Worm (Caenorhabditis elegans) whole organism, L2 larva: ENCODE measurements around the gene C27D6.1.

Experiments
- C34F6.9 ChIP-seq: fragments of 150-350 bp; optimal IDR thresholded peaks from 2 replicates; lab custom pipeline; 2014; ENCODE audit warnings: missing biosample characterization, missing genetic modification characterization
- F13H6.1 ChIP-seq: sonication (generic microtip); optimal IDR thresholded peaks from 2 replicates; lab custom pipeline; 2016; ENCODE audit warnings: missing genetic modification characterization, missing compliant biosample characterization
- ZK546.5 ChIP-seq: sonication (generic microtip); optimal IDR thresholded peaks from 2 replicates; lab custom pipeline; 2017; ENCODE audit warnings: missing biosample characterization, missing genetic modification characterization
- alr-1 ChIP-seq: fragments of 150-350 bp; optimal IDR thresholded peaks from 2 replicates; lab custom pipeline; 2014; ENCODE audit warnings: missing biosample characterization, missing genetic modification characterization
- aly-2 ChIP-seq: fragments of 150-350 bp; optimal IDR thresholded peaks from 2 replicates; lab custom pipeline; 2014; ENCODE audit warnings: missing biosample characterization, missing genetic modification characterization
- blmp-1 ChIP-seq: sonication (generic microtip); optimal IDR thresholded peaks from 2 replicates; lab custom pipeline; 2017; ENCODE audit warnings: missing genetic modification characterization, mild to moderate bottlenecking, missing compliant biosample characterization, antibody characterized with exemption, moderate library complexity; ENCODE audit not compliant: insufficient read depth
- ceh-16 ChIP-seq: fragments of 150-350 bp; optimal IDR thresholded peaks from 2 replicates; lab custom pipeline; 2014; ENCODE audit warnings: missing biosample characterization, missing genetic modification characterization
- ceh-82 ChIP-seq: fragments of 150-350 bp; optimal IDR thresholded peaks from 2 replicates; lab custom pipeline; 2014; ENCODE audit warnings: missing biosample characterization, missing genetic modification characterization
- crh-2 ChIP-seq: sonication (generic microtip); optimal IDR thresholded peaks from 2 replicates; lab custom pipeline; 2017; ENCODE audit warnings: missing biosample characterization, missing genetic modification characterization
- dmd-4 ChIP-seq: sonication (generic microtip); optimal IDR thresholded peaks from 2 replicates; lab custom pipeline; 2017; ENCODE audit warnings: missing biosample characterization, missing genetic modification characterization
- egl-27 ChIP-seq: sonication (generic microtip); optimal IDR thresholded peaks from 3 replicates; lab custom pipeline; 2017; ENCODE audit warnings: missing biosample characterization, missing genetic modification reagents, missing genetic modification characterization
- elt-1 ChIP-seq: fragments of 150-350 bp; optimal IDR thresholded peaks from 2 replicates; lab custom pipeline; 2014; ENCODE audit warnings: missing biosample characterization, missing genetic modification characterization
- elt-3 ChIP-seq: sonication (generic microtip); optimal IDR thresholded peaks from 2 replicates; lab custom pipeline; 2017; ENCODE audit warnings: missing biosample characterization, missing genetic modification characterization
- fos-1 ChIP-seq: fragments of 150-350 bp; optimal IDR thresholded peaks from 2 replicates; lab custom pipeline; 2014; ENCODE audit warnings: missing biosample characterization, missing genetic modification characterization
- lin-11 ChIP-seq: fragments of 150-350 bp; sonication (generic microtip); optimal IDR thresholded peaks from 2 replicates; lab custom pipeline; 2014; ENCODE audit warnings: missing biosample characterization, missing genetic modification characterization, inconsistent platforms, mixed read lengths
- lin-39 ChIP-seq: fragments of 150-350 bp; optimal IDR thresholded peaks from 2 replicates; lab custom pipeline; 2014; ENCODE audit warnings: missing biosample characterization, missing genetic modification reagents, missing genetic modification characterization
- lsy-2 ChIP-seq, 2 experiments: fragments of 150-350 bp in 1 of 2; sonication (generic microtip) in 1 of 2; optimal IDR thresholded peaks; 2 replicates each; lab custom pipeline; 2014 to 2017; ENCODE audit warnings: missing biosample characterization in 2 of 2, missing genetic modification characterization in 2 of 2
- mab-5 ChIP-seq: fragments of 150-350 bp; optimal IDR thresholded peaks from 2 replicates; lab custom pipeline; 2014; ENCODE audit warnings: missing biosample characterization, missing genetic modification characterization
- mdl-1 ChIP-seq, 2 experiments: fragments of 150-350 bp in 1 of 2; sonication (generic microtip) in 1 of 2; optimal IDR thresholded peaks; 2 replicates each; lab custom pipeline; 2017; ENCODE audit warnings: missing biosample characterization in 2 of 2, missing genetic modification characterization in 2 of 2
- nhr-11 ChIP-seq: fragments of 150-350 bp; optimal IDR thresholded peaks from 2 replicates; lab custom pipeline; 2014; ENCODE audit warnings: missing biosample characterization, missing genetic modification characterization
- nhr-129 ChIP-seq: fragments of 150-350 bp; optimal IDR thresholded peaks from 2 replicates; lab custom pipeline; 2014; ENCODE audit warnings: missing biosample characterization, missing genetic modification characterization
- nhr-21 ChIP-seq: fragments of 150-350 bp; optimal IDR thresholded peaks from 2 replicates; lab custom pipeline; 2014; ENCODE audit warnings: missing biosample characterization, missing genetic modification characterization
- nhr-23 ChIP-seq: fragments of 150-350 bp; optimal IDR thresholded peaks from 2 replicates; lab custom pipeline; 2014; ENCODE audit warnings: missing biosample characterization, missing genetic modification reagents, missing genetic modification characterization
- nhr-237 ChIP-seq: fragments of 150-350 bp; optimal IDR thresholded peaks from 2 replicates; lab custom pipeline; 2014; ENCODE audit warnings: missing biosample characterization, missing genetic modification characterization
- nhr-25 ChIP-seq: fragments of 150-350 bp; sonication (generic microtip); optimal IDR thresholded peaks from 3 replicates; lab custom pipeline; 2014; ENCODE audit warnings: missing biosample characterization, missing genetic modification characterization
- nhr-6 ChIP-seq: fragments of 150-350 bp; optimal IDR thresholded peaks from 2 replicates; lab custom pipeline; 2014; ENCODE audit warnings: missing biosample characterization, missing genetic modification characterization
- nhr-77 ChIP-seq: fragments of 150-350 bp; optimal IDR thresholded peaks from 2 replicates; lab custom pipeline; 2014; ENCODE audit warnings: missing biosample characterization, missing genetic modification characterization
- peb-1 ChIP-seq: fragments of 150-350 bp; optimal IDR thresholded peaks from 2 replicates; lab custom pipeline; 2014; ENCODE audit warnings: missing biosample characterization, missing genetic modification characterization
- sem-4 ChIP-seq: fragments of 150-350 bp; optimal IDR thresholded peaks from 2 replicates; lab custom pipeline; 2014; ENCODE audit warnings: missing biosample characterization, missing genetic modification reagents, missing genetic modification characterization
- sma-3 ChIP-seq: sonication (generic microtip); optimal IDR thresholded peaks from 2 replicates; lab custom pipeline; 2016; ENCODE audit warnings: missing genetic modification reagents, missing genetic modification characterization, missing compliant biosample characterization
- sma-9 ChIP-seq, 2 experiments: fragments of 150-350 bp in 1 of 2; sonication (generic microtip) in 1 of 2; optimal IDR thresholded peaks; 2 replicates each; lab custom pipeline; 2014 to 2016; ENCODE audit warnings: missing genetic modification characterization in 2 of 2, mild to moderate bottlenecking in 1 of 2, missing biosample characterization in 1 of 2, missing compliant biosample characterization in 1 of 2, missing genetic modification reagents in 1 of 2, moderate library complexity in 1 of 2
- snpc-4 ChIP-seq: fragments of 150-350 bp; optimal IDR thresholded peaks from 2 replicates; lab custom pipeline; 2014; ENCODE audit warnings: missing biosample characterization, missing genetic modification characterization
- zag-1 ChIP-seq: fragments of 150-350 bp; optimal IDR thresholded peaks from 2 replicates; lab custom pipeline; 2014; ENCODE audit warnings: missing biosample characterization, missing genetic modification characterization
- ztf-1 ChIP-seq: fragments of 200-800 bp; sonication (Bioruptor generic); conservative IDR thresholded peaks from 2 replicates; pipeline ENCODE4 v1.3.6; 2022; ENCODE audit warnings: missing genetic modification characterization, missing compliant biosample characterization
- ztf-11 ChIP-seq: sonication (generic microtip); optimal IDR thresholded peaks from 2 replicates; lab custom pipeline; 2017; ENCODE audit warnings: missing biosample characterization, missing genetic modification characterization

The C27D6.1 gene

DNA sequence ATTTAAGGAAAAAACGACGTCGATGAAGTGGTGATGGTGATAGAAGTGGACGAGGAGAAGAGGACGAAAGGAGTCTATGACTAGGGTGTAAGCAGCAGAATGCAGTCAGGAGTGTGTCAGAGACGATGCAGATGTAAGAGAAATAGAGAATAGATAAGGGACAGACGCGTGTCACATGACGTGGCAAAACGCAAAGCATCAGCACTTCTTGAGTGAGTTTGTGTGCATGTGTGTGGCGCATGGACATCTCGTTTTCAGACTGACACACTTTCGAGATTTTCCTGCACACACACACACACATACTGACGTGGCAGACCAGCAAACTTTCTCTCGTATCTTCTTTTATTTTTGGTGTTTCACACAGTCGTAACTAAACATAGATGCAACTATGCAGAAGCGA lies 9.9 kb downstream of the C27D6.1 start (continued):
- TF ChIP-seq nhr-77 (tag; lab: Kevin White, UChicago) (no peak), nhr-11 (tag; lab: Kevin White, UChicago) (no peak), elt-3 (tag; lab: Kevin White, UChicago) (no peak), dmd-4 (tag; lab: Kevin White, UChicago) (no peak), nhr-6 (tag; lab: Kevin White, UChicago) (no peak), ceh-16 (tag; lab: Kevin White, UChicago) (no peak), ZK546.5 (no peak), F13H6.1 (peak; percentile 70), nhr-25 (tag; lab: Kevin White, UChicago) (peak; percentile 56), fos-1 (peak; percentile 76), nhr-21 (peak; percentile 62), ztf-11 (tag; lab: Kevin White, UChicago) (no peak), mab-5 (no peak), elt-1 (tag; lab: Kevin White, UChicago) (no peak), lin-39 (tag; lab: Kevin White, UChicago) (no peak), lin-11 (tag; lab: Kevin White, UChicago) (no peak), alr-1 (no peak)

DNA sequence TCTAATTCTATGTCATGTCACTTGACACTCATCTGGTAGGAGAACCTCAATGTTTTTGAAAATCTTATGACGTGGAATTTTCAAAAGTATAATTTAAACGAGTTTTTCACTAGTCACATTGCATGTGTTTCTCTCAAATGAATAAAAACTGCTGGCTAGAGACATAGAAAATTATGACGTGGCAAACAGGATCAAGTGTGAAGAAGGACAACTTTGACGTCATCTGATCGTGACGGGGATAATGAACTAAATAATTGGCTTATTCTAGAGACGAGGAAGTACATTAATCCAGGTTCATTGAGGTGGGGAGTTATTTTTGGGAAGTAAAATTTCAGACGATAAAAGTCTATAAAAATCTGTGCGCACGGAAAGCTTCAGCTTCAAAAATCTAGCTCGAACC lies 10.7 kb downstream of the C27D6.1 start:
- TF ChIP-seq nhr-237 (tag; lab: Kevin White, UChicago): no peak
- TF ChIP-seq ztf-11 (tag; lab: Kevin White, UChicago): no peak
- TF ChIP-seq sma-3: no peak
- peak in 1 of 2 experiments; percentile 38 for TF ChIP-seq lsy-2 (tag; optimal IDR thresholded peaks at IDR 0.05; lab: Kevin White, UChicago)
- TF ChIP-seq nhr-11 (tag; lab: Kevin White, UChicago): no peak
- TF ChIP-seq nhr-25 (tag; lab: Kevin White, UChicago): peak; percentile 40

DNA sequence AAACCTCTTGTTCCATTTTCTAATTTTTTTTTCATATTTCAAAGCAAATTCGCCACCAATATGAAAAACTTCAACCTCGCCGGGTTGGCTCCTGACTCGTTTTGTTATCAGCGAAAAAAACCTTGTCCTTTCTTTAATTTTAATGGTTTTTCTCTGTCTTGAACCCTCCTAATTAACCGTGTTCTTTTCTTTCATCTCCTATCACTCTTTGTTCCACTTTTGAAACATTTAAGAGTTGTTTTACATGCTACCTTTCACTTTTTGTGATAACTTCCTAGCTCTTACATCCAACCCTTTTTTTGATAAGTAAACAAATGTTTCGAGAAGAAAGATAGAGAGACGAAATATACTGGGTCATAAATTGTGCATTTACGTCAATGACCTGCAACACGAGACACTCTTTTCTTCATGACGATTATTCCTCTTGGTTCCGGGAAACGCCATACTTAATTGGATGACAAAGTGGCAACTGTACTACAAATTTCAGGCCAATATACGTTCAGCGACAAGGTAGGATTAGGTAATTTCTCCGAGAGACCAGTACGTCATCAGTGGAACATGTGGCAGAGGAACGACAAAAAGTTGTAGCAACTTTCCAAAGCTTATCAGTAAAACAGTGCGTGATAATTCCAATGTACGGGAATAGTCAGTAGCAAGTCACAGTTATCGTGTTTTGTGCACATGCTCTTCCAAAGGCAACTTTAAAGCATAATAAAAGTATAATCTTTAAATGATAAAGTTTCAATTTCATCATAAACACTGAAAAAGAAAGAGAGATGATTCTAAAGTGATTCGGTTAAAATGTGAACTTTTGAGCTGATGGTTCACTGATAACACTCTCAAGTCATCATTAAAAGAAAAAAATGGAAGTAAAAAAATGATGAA lies 12.4 kb downstream of the C27D6.1 start:
- TF ChIP-seq mdl-1 (tag; optimal IDR thresholded peaks at IDR 0.05; lab: Kevin White, UChicago) (no peak), F13H6.1 (peak; percentile 2), fos-1 (peak; percentile 68), nhr-21 (no peak), sma-9 (GFP tag; optimal IDR thresholded peaks at IDR 0.05; lab: Kevin White, UChicago) (peak; percentile 51), sma-9 (tag; optimal IDR thresholded peaks at IDR 0.05; lab: Kevin White, UChicago) (no peak)
- TF ChIP-seq, all 48 proteins: peak for 3

DNA sequence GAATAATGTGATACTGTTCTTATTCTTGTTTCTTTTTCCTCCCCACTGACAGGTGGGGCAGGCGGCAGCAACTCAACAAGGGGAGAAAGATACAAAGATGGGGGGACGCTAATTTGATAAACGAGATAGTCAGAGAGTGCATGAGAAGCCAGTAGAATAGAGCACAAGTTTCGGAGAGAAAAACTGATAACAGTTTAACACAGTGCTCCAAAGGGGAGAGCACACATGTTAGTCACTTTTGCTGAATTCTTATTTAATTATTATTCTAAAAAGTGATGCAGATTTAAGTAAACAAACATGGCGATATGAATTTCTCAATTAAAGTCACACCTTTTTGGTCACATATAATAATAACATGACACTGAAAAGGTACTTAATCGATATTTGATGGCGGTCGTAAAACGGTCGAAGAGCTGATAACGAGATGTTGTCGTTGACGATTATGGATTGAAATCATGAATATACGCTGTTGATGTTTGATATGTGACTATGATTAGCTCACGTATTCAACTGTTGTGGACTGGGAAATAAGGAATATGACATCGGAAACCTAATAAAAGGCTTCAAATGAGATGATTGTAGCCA lies 13.5 kb downstream of the C27D6.1 start:
- TF ChIP-seq fos-1: peak; percentile 59
- TF ChIP-seq egl-27: peak; percentile 15
- TF ChIP-seq aly-2 (tag; lab: Kevin White, UChicago): no peak
- no peak for TF ChIP-seq snpc-4 (tag; lab: Kevin White, UChicago)
- peak; percentile 14 for TF ChIP-seq sma-9 (GFP tag; optimal IDR thresholded peaks at IDR 0.05; lab: Kevin White, UChicago)
- TF ChIP-seq sma-9 (tag; optimal IDR thresholded peaks at IDR 0.05; lab: Kevin White, UChicago): no peak
- no peak for TF ChIP-seq blmp-1 (tag; lab: Kevin White, UChicago)
- no peak for TF ChIP-seq nhr-237 (tag; lab: Kevin White, UChicago)
- peak; percentile 25 for TF ChIP-seq F13H6.1
- no peak for TF ChIP-seq sem-4 (tag; lab: Kevin White, UChicago)

DNA sequence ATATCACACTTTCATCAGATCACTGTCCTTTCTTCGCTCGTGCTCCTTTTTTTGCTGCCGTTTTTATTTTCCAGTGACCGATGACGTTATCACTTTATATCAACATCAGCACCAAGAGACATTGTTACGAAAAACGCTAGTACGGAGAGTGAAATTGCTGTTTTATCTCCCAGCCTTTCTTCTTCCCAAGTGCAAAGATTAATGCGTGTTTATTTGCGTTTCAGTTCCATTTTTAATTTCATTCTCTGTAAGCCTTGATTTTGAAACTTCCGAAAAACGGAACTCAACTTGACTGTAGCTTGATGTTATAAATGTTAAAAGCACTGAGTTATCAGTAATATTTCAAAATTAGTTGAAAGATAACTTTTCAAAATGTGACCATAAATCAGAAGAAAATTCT lies 14.3 kb downstream of the C27D6.1 start:
- TF ChIP-seq lsy-2 (tag; optimal IDR thresholded peaks at IDR 0.05; lab: Kevin White, UChicago) (no peak), fos-1 (peak; percentile 63), sma-9 (GFP tag; optimal IDR thresholded peaks at IDR 0.05; lab: Kevin White, UChicago) (peak; percentile 29), sma-9 (tag; optimal IDR thresholded peaks at IDR 0.05; lab: Kevin White, UChicago) (no peak)
- TF ChIP-seq, all 48 proteins: peak for 2

DNA sequence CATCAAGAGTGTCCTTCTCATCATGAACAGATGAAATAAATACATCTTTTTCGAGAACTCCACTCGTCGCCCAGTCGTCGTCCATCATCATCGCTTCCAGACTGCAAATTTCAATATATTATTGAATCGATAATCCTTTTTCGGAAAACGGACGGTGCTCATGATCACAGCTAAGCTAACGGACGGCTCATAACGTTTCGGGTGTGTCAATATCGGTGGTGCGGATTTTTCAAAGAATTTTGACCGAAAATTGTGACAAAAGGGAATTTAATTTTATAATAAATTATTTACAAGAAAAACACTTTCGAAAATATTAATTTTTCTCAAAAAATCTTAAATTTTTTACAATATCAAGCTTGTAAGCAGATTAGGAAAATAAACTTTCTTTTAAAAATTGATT lies 14.9 kb downstream of the C27D6.1 start, which contains the start of gene crh-2:
crh-2 (minus strand) TSS at position 101 of the 400 bp plus-strand sequence.
- TF ChIP-seq crh-2 (tag; lab: Kevin White, UChicago): no peak
- no peak for TF ChIP-seq elt-3 (tag; lab: Kevin White, UChicago)
- no peak for TF ChIP-seq lsy-2 (tag; optimal IDR thresholded peaks at IDR 0.05; lab: Kevin White, UChicago)
- TF ChIP-seq mdl-1 (tag; optimal IDR thresholded peaks at IDR 0.05; lab: Kevin White, UChicago): no peak
- TF ChIP-seq zag-1 (tag; lab: Kevin White, UChicago): no peak
- TF ChIP-seq nhr-23: no peak
- TF ChIP-seq lin-39 (tag; lab: Kevin White, UChicago): no peak
- no peak for TF ChIP-seq nhr-129 (tag; lab: Kevin White, UChicago)
- no peak for TF ChIP-seq ztf-1 (GFP tag; lab: Robert Waterston, UW)
- TF ChIP-seq ceh-82 (tag; lab: Kevin White, UChicago): no peak
- TF ChIP-seq ztf-11 (tag; lab: Kevin White, UChicago): no peak
- TF ChIP-seq C34F6.9 (tag; lab: Kevin White, UChicago): no peak
- TF ChIP-seq peb-1 (tag; lab: Kevin White, UChicago): no peak
- no peak for TF ChIP-seq fos-1
- TF ChIP-seq nhr-21: no peak
- TF ChIP-seq blmp-1 (tag; lab: Kevin White, UChicago): no peak
- no peak for TF ChIP-seq snpc-4 (tag; lab: Kevin White, UChicago)
- TF ChIP-seq mab-5: no peak
- TF ChIP-seq sem-4 (tag; lab: Kevin White, UChicago): no peak
